Worm (Caenorhabditis elegans): ENCODE results near the gene acp-3.
A peak's percentile ranks its signal among the peaks of the same experiment; 100 is the strongest.

DNA sequence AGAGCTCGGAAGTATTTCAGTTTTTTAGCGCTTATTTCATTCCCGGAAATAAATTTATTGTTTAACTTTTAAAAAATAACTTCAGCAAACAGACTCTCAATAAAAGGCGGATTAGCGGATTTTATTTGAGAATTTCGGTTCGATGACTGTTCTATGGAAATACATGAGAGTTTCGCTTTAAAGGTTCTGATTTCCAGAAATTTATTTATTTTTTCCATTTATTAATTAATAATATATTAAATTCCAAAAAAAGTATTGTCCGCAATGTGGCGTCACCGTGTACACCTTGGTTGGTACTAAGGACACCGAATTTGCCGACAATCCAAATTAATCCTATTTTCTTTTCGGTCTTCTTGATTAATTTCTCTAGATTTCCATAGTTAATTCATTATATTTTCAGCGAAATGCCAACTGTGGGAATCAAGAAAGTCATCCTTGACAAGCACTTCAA, 27.5 kb upstream of the acp-3 start, which contains the start of gene fars-3:
- TF ChIP-seq flt-1 (GFP tag; IDR thresholded peaks at IDR 0.05) (0 out of 2 replicates have a peak, but pooled peaks have one; percentile 49), ref-1 (GFP tag; conservative IDR thresholded peaks at IDR 0.05) (no peak), klf-2 (GFP tag; conservative IDR thresholded peaks at IDR 0.05) (no peak), cog-1 (tag; optimal IDR thresholded peaks at IDR 0.05) (no peak), T22C8.4 (GFP tag; IDR thresholded peaks at IDR 0.05) (no peak), ztf-29 (GFP tag; IDR thresholded peaks at IDR 0.05) (no peak), tab-1 (GFP tag; IDR thresholded peaks at IDR 0.05) (no peak)

Measured in whole organism, midembryonic.